Fruit fly (Drosophila melanogaster) whole organism, adult: ENCODE measurements around the gene Prtl99C.

ENCODE experiments used
- CG33017 ChIP-seq: fragments of 200-800 bp; sonication (Bioruptor generic); optimal IDR thresholded peaks from 2 replicates; lab custom pipeline; 2018; ENCODE audit warnings: missing biosample characterization, mild to moderate bottlenecking, missing genetic modification characterization, moderate library complexity
- CG7045 ChIP-seq: fragments of 200-800 bp; sonication (Bioruptor generic); optimal IDR thresholded peaks from 2 replicates; lab custom pipeline; 2017; ENCODE audit warnings: missing biosample characterization, mild to moderate bottlenecking, missing genetic modification characterization
- Hr96 ChIP-seq: fragments of 200-800 bp; sonication (Bioruptor generic); optimal IDR thresholded peaks from 2 replicates; lab custom pipeline; 2016; ENCODE audit warnings: missing biosample characterization, missing genetic modification characterization
- cic ChIP-seq: fragments of 200-800 bp; sonication (Bioruptor generic); optimal IDR thresholded peaks from 2 replicates; lab custom pipeline; 2017; ENCODE audit warnings: missing biosample characterization, mild to moderate bottlenecking, missing genetic modification characterization, moderate library complexity
- cnc ChIP-seq, 2 experiments: fragments of >200 bp; optimal IDR thresholded peaks; 2 replicates each; lab custom pipeline; 2017
- kay ChIP-seq: fragments of 200-800 bp; sonication (Bioruptor generic); peaks from one replicate; lab custom pipeline; 2016; ENCODE audit warnings: missing biosample characterization, missing genetic modification characterization, borderline replicate concordance
- pad ChIP-seq: fragments of 200-800 bp; sonication (Bioruptor generic); optimal IDR thresholded peaks from 3 replicates; lab custom pipeline; 2017; ENCODE audit warnings: missing biosample characterization, missing genetic modification characterization, mild to moderate bottlenecking, moderate library complexity, missing genetic modification reagents
- toe ChIP-seq: fragments of 200-800 bp; sonication (Bioruptor generic); optimal IDR thresholded peaks from 2 replicates; lab custom pipeline; 2016; ENCODE audit warnings: missing biosample characterization, missing genetic modification characterization

dm6 chr3R:29786016-29786996, 49.4 kb upstream of the Prtl99C start:
- no peak for TF ChIP-seq cic (GFP tag; lab: Kevin White, UChicago)
- no peak for TF ChIP-seq pad
- no peak for TF ChIP-seq CG33017
- no peak for TF ChIP-seq cnc (optimal IDR thresholded peaks at IDR 0.05; lab: Kevin White, UChicago)
- TF ChIP-seq kay (GFP tag; lab: Kevin White, UChicago): peak; percentile 87
- TF ChIP-seq toe: no peak
- no peak for TF ChIP-seq CG7045
- TF ChIP-seq Hr96 (GFP tag; lab: Kevin White, UChicago): no peak
